Worm (Caenorhabditis elegans) whole organism, L1 larva: ENCODE results near the gene ZK1010.12.

Experiments used
- C34B4.2 ChIP-seq: sonication (generic microtip); optimal IDR thresholded peaks from 2 replicates; lab custom pipeline; 2017; ENCODE audit warnings: mild to moderate bottlenecking, missing genetic modification characterization, missing compliant biosample characterization
- aly-2 ChIP-seq: fragments of 150-350 bp; optimal IDR thresholded peaks from 2 replicates; lab custom pipeline; 2014; ENCODE audit warnings: missing biosample characterization, missing genetic modification characterization
- ceh-8 ChIP-seq: fragments of 200-800 bp; sonication (Bioruptor generic); optimal IDR thresholded peaks from 2 replicates; lab custom pipeline; 2018; ENCODE audit warnings: mild to moderate bottlenecking, missing genetic modification characterization, moderate library complexity, missing compliant biosample characterization
- ceh-88 ChIP-seq: fragments of 200-800 bp; sonication (Bioruptor generic); IDR thresholded peaks from 2 replicates; pipeline ENCODE4 v1.3.6; 2022; ENCODE audit warnings: missing genetic modification characterization, missing compliant biosample characterization
- ceh-90 ChIP-seq: sonication (generic microtip); optimal IDR thresholded peaks from 2 replicates; lab custom pipeline; 2016; ENCODE audit warnings: missing genetic modification characterization, missing compliant biosample characterization
- dpl-1 ChIP-seq, 3 experiments: fragments of 150-350 bp in 2 of 3; sonication (generic microtip) in 1 of 3; optimal IDR thresholded peaks; 2 replicates each; lab custom pipeline; 2014 to 2017; ENCODE audit warnings: missing biosample characterization in 3 of 3, missing genetic modification characterization in 3 of 3, missing genetic modification reagents in 3 of 3
- dsc-1 ChIP-seq: sonication (generic microtip); optimal IDR thresholded peaks from 2 replicates; lab custom pipeline; 2016; ENCODE audit warnings: mild to moderate bottlenecking, missing genetic modification characterization, missing compliant biosample characterization
- efl-1 ChIP-seq, 4 experiments: fragments of 150-350 bp; optimal IDR thresholded peaks in 3 of 4; peaks in 1 of 4; 1 replicate in 1 of 4; 2 replicates in 3 of 4; lab custom pipeline; 2014; ENCODE audit warnings: missing biosample characterization in 2 of 4, missing genetic modification characterization in 2 of 4, missing genetic modification reagents in 2 of 4
- elt-2 ChIP-seq: sonication (generic microtip); optimal IDR thresholded peaks from 2 replicates; lab custom pipeline; 2016; ENCODE audit warnings: missing genetic modification characterization, mild to moderate bottlenecking, inconsistent platforms, missing compliant biosample characterization, missing genetic modification reagents
- ets-5 ChIP-seq: fragments of 200-800 bp; sonication (Bioruptor generic); IDR thresholded peaks from 2 replicates; pipeline ENCODE4 v1.3.6; 2022; ENCODE audit warnings: missing genetic modification characterization, missing compliant biosample characterization
- fkh-4 ChIP-seq: sonication (generic microtip); optimal IDR thresholded peaks from 2 replicates; lab custom pipeline; 2016; ENCODE audit warnings: missing compliant biosample characterization, missing genetic modification characterization, borderline replicate concordance
- fos-1 ChIP-seq: fragments of 150-350 bp; optimal IDR thresholded peaks from 2 replicates; lab custom pipeline; 2014; ENCODE audit warnings: missing biosample characterization, missing genetic modification characterization
- grh-1 ChIP-seq: fragments of 200-800 bp; sonication (Bioruptor generic); IDR thresholded peaks from 2 replicates; pipeline ENCODE4 v1.3.6; 2022; ENCODE audit warnings: missing genetic modification reagents, missing genetic modification characterization, missing compliant biosample characterization
- hlh-17 ChIP-seq: fragments of 200-800 bp; sonication (Bioruptor generic); optimal IDR thresholded peaks from 2 replicates; lab custom pipeline; 2018; ENCODE audit warnings: missing genetic modification characterization, mild to moderate bottlenecking, missing compliant biosample characterization, moderate library complexity, borderline replicate concordance
- hlh-4 ChIP-seq: sonication (generic microtip); optimal IDR thresholded peaks from 2 replicates; lab custom pipeline; 2016; ENCODE audit warnings: mild to moderate bottlenecking, missing genetic modification characterization, missing compliant biosample characterization
- irx-1 ChIP-seq: sonication (generic microtip); optimal IDR thresholded peaks from 2 replicates; lab custom pipeline; 2016; ENCODE audit warnings: missing genetic modification characterization, missing compliant biosample characterization
- isw-1 ChIP-seq: fragments of 200-800 bp; sonication (Bioruptor generic); IDR thresholded peaks from 2 replicates; pipeline ENCODE4 v1.3.6; 2022; ENCODE audit warnings: missing genetic modification characterization, missing compliant biosample characterization
- jun-1 ChIP-seq: fragments of 150-350 bp; optimal IDR thresholded peaks from 2 replicates; lab custom pipeline; 2014; ENCODE audit warnings: missing biosample characterization, missing genetic modification reagents, missing genetic modification characterization
- lin-15B ChIP-seq: fragments of 150-350 bp; sonication (generic microtip); optimal IDR thresholded peaks from 3 replicates; lab custom pipeline; 2014; ENCODE audit warnings: missing biosample characterization, missing genetic modification characterization
- lin-35 ChIP-seq, 2 experiments: fragments of 150-350 bp; optimal IDR thresholded peaks; 2 replicates each; lab custom pipeline; 2014; ENCODE audit warnings: missing biosample characterization in 2 of 2, missing genetic modification characterization in 2 of 2, missing genetic modification reagents in 2 of 2
- lin-39 ChIP-seq: fragments of 150-350 bp; optimal IDR thresholded peaks from 2 replicates; lab custom pipeline; 2014; ENCODE audit warnings: missing biosample characterization, missing genetic modification reagents, missing genetic modification characterization
- lsy-2 ChIP-seq, 2 experiments: fragments of 150-350 bp; optimal IDR thresholded peaks; 2 replicates each; lab custom pipeline; 2014; ENCODE audit warnings: missing biosample characterization in 2 of 2, missing genetic modification characterization in 2 of 2
- mef-2 ChIP-seq: fragments of 150-350 bp; optimal IDR thresholded peaks from 2 replicates; lab custom pipeline; 2014; ENCODE audit warnings: missing biosample characterization, missing genetic modification characterization
- nhr-237 ChIP-seq: fragments of 150-350 bp; optimal IDR thresholded peaks from 2 replicates; lab custom pipeline; 2014; ENCODE audit warnings: missing biosample characterization, missing genetic modification characterization
- nhr-28 ChIP-seq: fragments of 150-350 bp; optimal IDR thresholded peaks from 2 replicates; lab custom pipeline; 2014; ENCODE audit warnings: missing biosample characterization, missing genetic modification characterization
- nhr-76 ChIP-seq: sonication (generic microtip); optimal IDR thresholded peaks from 2 replicates; lab custom pipeline; 2017; ENCODE audit warnings: missing biosample characterization, missing genetic modification characterization
- nhr-85 ChIP-seq: sonication (generic microtip); peaks from one replicate; lab custom pipeline; 2016; ENCODE audit warnings: missing genetic modification characterization, inconsistent platforms, missing compliant biosample characterization
- nhr-90 ChIP-seq: sonication (generic microtip); optimal IDR thresholded peaks from 2 replicates; lab custom pipeline; 2016; ENCODE audit warnings: mild to moderate bottlenecking, missing genetic modification characterization, missing compliant biosample characterization; ENCODE audit not compliant: poor library complexity
- pqm-1 ChIP-seq: sonication (generic microtip); optimal IDR thresholded peaks from 3 replicates; lab custom pipeline; 2017; ENCODE audit warnings: missing biosample characterization, missing genetic modification characterization
- rnt-1 ChIP-seq: sonication (generic microtip); optimal IDR thresholded peaks from 2 replicates; lab custom pipeline; 2016; ENCODE audit warnings: mild to moderate bottlenecking, missing genetic modification characterization, moderate library complexity, missing compliant biosample characterization
- snpc-4 ChIP-seq: fragments of 150-350 bp; optimal IDR thresholded peaks from 2 replicates; lab custom pipeline; 2014; ENCODE audit warnings: missing biosample characterization, missing genetic modification characterization
- snu-23 ChIP-seq: sonication (generic microtip); optimal IDR thresholded peaks from 2 replicates; lab custom pipeline; 2016; ENCODE audit warnings: missing genetic modification characterization, missing compliant biosample characterization
- sptf-1 ChIP-seq: fragments of 150-350 bp; optimal IDR thresholded peaks from 2 replicates; lab custom pipeline; 2014; ENCODE audit warnings: missing biosample characterization, missing genetic modification characterization
- unc-130 ChIP-seq: fragments of 150-350 bp; optimal IDR thresholded peaks from 2 replicates; lab custom pipeline; 2017; ENCODE audit warnings: missing biosample characterization, missing genetic modification characterization, inconsistent platforms
- vab-15 ChIP-seq: sonication (generic microtip); optimal IDR thresholded peaks from 2 replicates; lab custom pipeline; 2017; ENCODE audit warnings: missing genotype, mild to moderate bottlenecking, missing genetic modification characterization, missing compliant biosample characterization
- xbp-1 ChIP-seq: sonication (generic microtip); optimal IDR thresholded peaks from 2 replicates; lab custom pipeline; 2016; ENCODE audit warnings: missing genetic modification characterization, missing compliant biosample characterization

The ZK1010.12 gene

ce11 chrIII:12959286-12959685 is 31.8 kb upstream of the ZK1010.12 start (continued):
- no peak for TF ChIP-seq sptf-1 (tag; lab: Kevin White, UChicago)
- TF ChIP-seq ets-5 (GFP tag; lab: Robert Waterston, UW): no peak
- no peak for TF ChIP-seq nhr-28
- no peak for TF ChIP-seq lsy-2 (tag; optimal IDR thresholded peaks at IDR 0.05; lab: Kevin White, UChicago)
- TF ChIP-seq rnt-1 (tag; lab: Kevin White, UChicago): no peak
- TF ChIP-seq efl-1 (optimal IDR thresholded peaks at IDR 0.05; lab: Kevin White, UChicago): no peak
- peak in 1 of 2 experiments; percentile 77 for TF ChIP-seq efl-1 (GFP tag; optimal IDR thresholded peaks at IDR 0.05 in 1 of 2; lab: Kevin White, UChicago)
- no peak for TF ChIP-seq jun-1
- no peak for TF ChIP-seq ceh-88 (GFP tag; lab: Robert Waterston, UW)
- TF ChIP-seq lin-39 (tag; lab: Kevin White, UChicago): no peak
- TF ChIP-seq fkh-4 (tag; lab: Kevin White, UChicago): no peak
- no peak for TF ChIP-seq pqm-1 (tag; lab: Kevin White, UChicago)
- no peak for TF ChIP-seq mef-2
- peak in 1 of 2 experiments; percentile 0 for TF ChIP-seq lin-35 (GFP tag; optimal IDR thresholded peaks at IDR 0.05; lab: Kevin White, UChicago)

- peak; percentile 53 for TF ChIP-seq elt-2 (tag; lab: Kevin White, UChicago)
- no peak for TF ChIP-seq C34B4.2
Measured at ce11 chrIII:12960705-12961104, 30.4 kb upstream of the ZK1010.12 start.

ce11 chrIII:12966895-12967294 is 24.2 kb upstream of the ZK1010.12 start, which contains the start of gene ttm-1:
Gene ttm-1, minus strand, starts transcription at chrIII:12966995.
- TF ChIP-seq nhr-237 (tag; lab: Kevin White, UChicago) (no peak), isw-1 (GFP tag; lab: Robert Waterston, UW) (no peak), hlh-17 (GFP tag; lab: Kevin White, UChicago) (no peak), ceh-8 (GFP tag; lab: Kevin White, UChicago) (no peak), grh-1 (GFP tag; lab: Robert Waterston, UW) (no peak), fos-1 (no peak), dpl-1 (GFP tag; optimal IDR thresholded peaks at IDR 0.05; lab: Kevin White, UChicago) (no peak), lin-15B (tag; lab: Kevin White, UChicago) (no peak), unc-130 (tag; lab: Kevin White, UChicago) (no peak), irx-1 (tag; lab: Kevin White, UChicago) (no peak), nhr-76 (no peak), aly-2 (tag; lab: Kevin White, UChicago) (no peak), xbp-1 (tag; lab: Kevin White, UChicago) (no peak), ets-5 (GFP tag; lab: Robert Waterston, UW) (no peak)

- TF ChIP-seq ets-5 (GFP tag; lab: Robert Waterston, UW) (no peak), snpc-4 (tag; lab: Kevin White, UChicago) (no peak), ceh-90 (no peak), vab-15 (tag; lab: Kevin White, UChicago) (no peak), snu-23 (GFP tag; lab: Kevin White, UChicago) (peak; percentile 1), elt-2 (tag; lab: Kevin White, UChicago) (peak; percentile 52), C34B4.2 (no peak), nhr-90 (tag; lab: Kevin White, UChicago) (no peak), lsy-2 (tag; optimal IDR thresholded peaks at IDR 0.05; lab: Kevin White, UChicago) (peak in 1 of 2 experiments; percentile 46), dsc-1 (tag; lab: Kevin White, UChicago) (no peak), nhr-85 (tag; lab: Kevin White, UChicago) (no peak), hlh-4 (tag; lab: Kevin White, UChicago) (no peak), efl-1 (optimal IDR thresholded peaks at IDR 0.05; lab: Kevin White, UChicago) (no peak), efl-1 (GFP tag; optimal IDR thresholded peaks at IDR 0.05 in 1 of 2; lab: Kevin White, UChicago) (peak in 1 of 2 experiments; percentile 51), isw-1 (GFP tag; lab: Robert Waterston, UW) (no peak)
- TF ChIP-seq, all 84 proteins: peak for 4
Measured at ce11 chrIII:12967437-12968043, 23.6 kb upstream of the ZK1010.12 start.
